Worm (Caenorhabditis elegans) whole organism, mixed stage, embryonic: ENCODE measurements around the gene Y37E11AM.2.

Experiments
- drap-1 ChIP-seq: fragments of 200-800 bp; sonication (Bioruptor generic); optimal IDR thresholded peaks from 3 replicates; lab custom pipeline; 2018; ENCODE audit warnings: mild to moderate bottlenecking, missing genetic modification characterization, missing compliant biosample characterization
- lsy-2 ChIP-seq: fragments of 150-350 bp; optimal IDR thresholded peaks from 2 replicates; lab custom pipeline; 2014; ENCODE audit warnings: missing biosample characterization, missing genetic modification characterization
- nhr-237 ChIP-seq: fragments of 150-350 bp; optimal IDR thresholded peaks from 2 replicates; lab custom pipeline; 2014; ENCODE audit warnings: missing biosample characterization, missing genetic modification characterization
- sptf-1 ChIP-seq: sonication (generic microtip); optimal IDR thresholded peaks from 2 replicates; lab custom pipeline; 2017; ENCODE audit warnings: mild to moderate bottlenecking, missing genetic modification characterization, moderate library complexity, missing compliant biosample characterization
- tbx-8 ChIP-seq: fragments of 200-800 bp; sonication (Bioruptor generic); optimal IDR thresholded peaks from 2 replicates; lab custom pipeline; 2018; ENCODE audit warnings: mild to moderate bottlenecking, missing genetic modification characterization, moderate library complexity, missing compliant biosample characterization
- zip-8 ChIP-seq: fragments of 150-350 bp; optimal IDR thresholded peaks from 2 replicates; lab custom pipeline; 2014; ENCODE audit warnings: missing biosample characterization, missing genetic modification characterization
- ztf-11 ChIP-seq: fragments of 150-350 bp; optimal IDR thresholded peaks from 2 replicates; lab custom pipeline; 2014; ENCODE audit warnings: missing biosample characterization, missing genetic modification characterization

ce11 chrIV:3700554-3700953, 24.7 kb downstream of the Y37E11AM.2 start, which contains the start of gene Y37E11AL.9:
- TF ChIP-seq sptf-1, result no peak
- TF ChIP-seq ztf-11 (tag; lab: Kevin White, UChicago), result no peak
- TF ChIP-seq lsy-2 (tag; lab: Kevin White, UChicago), result no peak
- TF ChIP-seq drap-1 (GFP tag; lab: Kevin White, UChicago), result no peak
- TF ChIP-seq tbx-8 (GFP tag; lab: Kevin White, UChicago), result no peak
- TF ChIP-seq zip-8 (tag; lab: Kevin White, UChicago), result no peak
- TF ChIP-seq nhr-237 (tag; lab: Kevin White, UChicago), result no peak
